Fruit fly (Drosophila melanogaster): ENCODE results near the gene CG2260.

Gene CG2260

DNA sequence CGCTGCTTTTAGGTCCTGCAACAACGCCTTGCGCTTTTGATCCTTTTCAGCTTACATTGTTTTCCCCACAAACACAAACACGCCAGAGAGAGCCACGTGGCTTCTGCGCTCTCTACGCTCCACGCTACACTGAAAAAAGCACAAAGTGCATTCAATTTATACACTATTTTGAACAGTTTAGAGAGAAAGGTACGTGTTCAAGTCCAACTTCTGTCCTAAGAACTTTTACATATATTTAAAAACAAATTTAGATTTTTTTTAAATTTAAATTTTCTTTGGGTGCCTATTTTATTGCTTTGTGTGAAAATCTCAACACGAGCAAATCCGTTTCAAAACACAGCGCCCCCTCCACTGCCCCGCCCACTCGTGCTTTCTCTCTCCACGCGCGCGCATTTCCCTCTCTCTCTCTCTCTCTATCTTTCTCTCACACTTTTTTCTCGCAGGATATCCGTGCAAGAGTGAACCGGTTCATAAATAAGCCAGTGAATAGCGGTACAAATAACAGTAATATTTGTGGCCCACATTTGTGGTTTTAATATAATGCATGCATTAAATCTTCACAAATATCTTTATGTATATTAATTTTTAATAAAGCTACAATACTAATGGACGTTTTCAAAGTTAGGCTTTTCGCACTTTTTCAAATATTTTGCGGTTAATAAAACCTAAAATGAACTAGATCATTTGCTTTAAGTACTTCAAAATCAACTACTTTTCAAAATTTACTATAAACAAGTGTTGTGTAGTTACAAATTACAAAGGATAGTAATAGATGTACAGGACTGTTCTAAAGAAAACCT, 20.7 kb downstream of the CG2260 start (continued):
- TF ChIP-seq CG12219 (GFP tag; optimal IDR thresholded peaks at IDR 0.05) = peak; percentile 69
- TF ChIP-seq CG7928 (GFP tag; optimal IDR thresholded peaks at IDR 0.05) = no peak
- peak; percentile 88 for TF ChIP-seq stc (GFP tag; IDR thresholded peaks at IDR 0.05)
- peak; percentile 67 for TF ChIP-seq chn (GFP tag; optimal IDR thresholded peaks at IDR 0.05)
- TF ChIP-seq eve (GFP tag; optimal IDR thresholded peaks at IDR 0.05) = no peak
- no peak for TF ChIP-seq da (GFP tag; optimal IDR thresholded peaks at IDR 0.05)
- TF ChIP-seq ase (GFP tag; IDR thresholded peaks at IDR 0.05) = peak; percentile 75
- TF ChIP-seq lab (GFP tag; optimal IDR thresholded peaks at IDR 0.05) = peak; percentile 95
- peak; percentile 84 for TF ChIP-seq Blimp-1 (GFP tag; optimal IDR thresholded peaks at IDR 0.05)
- TF ChIP-seq gsb-n (tag; optimal IDR thresholded peaks at IDR 0.05) = peak; percentile 69
- peak; percentile 82 for TF ChIP-seq Rx (GFP tag; IDR thresholded peaks at IDR 0.05)
- TF ChIP-seq ATbp (GFP tag; optimal IDR thresholded peaks at IDR 0.05) = peak; percentile 90
- TF ChIP-seq trh (GFP tag; optimal IDR thresholded peaks at IDR 0.05) = no peak
- peak; percentile 74 for TF ChIP-seq ttk (GFP tag; IDR thresholded peaks at IDR 0.05)
- no peak for TF ChIP-seq CG16779 (GFP tag; IDR thresholded peaks at IDR 0.05)
- no peak for TF ChIP-seq Hr39 (optimal IDR thresholded peaks at IDR 0.05)
- peak; percentile 81 for TF ChIP-seq CG30403 (GFP tag; optimal IDR thresholded peaks at IDR 0.05)
- peak; percentile 90 for TF ChIP-seq CG17359 (tag; optimal IDR thresholded peaks at IDR 0.05)
- peak; percentile 92 for TF ChIP-seq Ets65A (GFP tag)
- peak; percentile 69 for TF ChIP-seq CG18476 (GFP tag; optimal IDR thresholded peaks at IDR 0.05)
- TF ChIP-seq row (GFP tag; IDR thresholded peaks at IDR 0.05) = peak; percentile 92
- peak; percentile 83 for TF ChIP-seq az2 (GFP tag; optimal IDR thresholded peaks at IDR 0.05)
- peak; percentile 68 for TF ChIP-seq sim (GFP tag; IDR thresholded peaks at IDR 0.05)
- peak; percentile 79; the same call in 1 of the 2 replicates for TF ChIP-seq bowl (GFP tag; IDR thresholded peaks at IDR 0.05)
- peak; percentile 47 for TF ChIP-seq sug (tag; optimal IDR thresholded peaks at IDR 0.05)
- TF ChIP-seq CG6765 (GFP tag; optimal IDR thresholded peaks at IDR 0.05) = peak; percentile 70
- no peak for TF ChIP-seq CG3163 (GFP tag; optimal IDR thresholded peaks at IDR 0.05)
- peak; percentile 43 for TF ChIP-seq schlank (tag; optimal IDR thresholded peaks at IDR 0.05)
- TF ChIP-seq CG12236 (GFP tag; optimal IDR thresholded peaks at IDR 0.05) = no peak
- peak; percentile 85 for TF ChIP-seq E2f1 (GFP tag; IDR thresholded peaks at IDR 0.05)
- TF ChIP-seq odd (GFP tag; optimal IDR thresholded peaks at IDR 0.05) = peak; percentile 66
- TF ChIP-seq CG1647 (GFP tag; optimal IDR thresholded peaks at IDR 0.05) = peak; percentile 57
- no peak for TF ChIP-seq fu2 (GFP tag; optimal IDR thresholded peaks at IDR 0.05)
- peak; percentile 64 for TF ChIP-seq sens-2 (GFP tag; IDR thresholded peaks at IDR 0.05)
- peak; percentile 77 for TF ChIP-seq CoRest (tag; optimal IDR thresholded peaks at IDR 0.05)
- no peak for TF ChIP-seq Sry-δ (GFP tag; optimal IDR thresholded peaks at IDR 0.05)
- peak; percentile 26 for TF ChIP-seq CG18011 (GFP tag; optimal IDR thresholded peaks at IDR 0.05)
- TF ChIP-seq CG4820 (GFP tag; optimal IDR thresholded peaks at IDR 0.05) = peak; percentile 60
- TF ChIP-seq CG11560 (tag; IDR thresholded peaks at IDR 0.05) = peak; percentile 71
- TF ChIP-seq GATAe (GFP tag; conservative IDR thresholded peaks at IDR 0.05) = peak; percentile 21; the same call in 1 of the 2 replicates
- peak; percentile 87 for TF ChIP-seq CG15269 (tag; optimal IDR thresholded peaks at IDR 0.05)
- TF ChIP-seq CG10366 (GFP tag; IDR thresholded peaks at IDR 0.05) = peak; percentile 82
- TF ChIP-seq cas (GFP tag; IDR thresholded peaks at IDR 0.05) = 0 out of 2 replicates have a peak, but pooled peaks have one; percentile 45
- peak; percentile 84 for TF ChIP-seq CG34422 (GFP tag; IDR thresholded peaks at IDR 0.05)
- peak; percentile 19 for TF ChIP-seq NC2β (GFP tag; optimal IDR thresholded peaks at IDR 0.05)
- TF ChIP-seq en (GFP tag; optimal IDR thresholded peaks at IDR 0.05) = no peak
- TF ChIP-seq CG32772 (GFP tag; IDR thresholded peaks at IDR 0.05) = peak; percentile 87
- peak; percentile 95 for TF ChIP-seq ewg (GFP tag; optimal IDR thresholded peaks at IDR 0.05)
- TF ChIP-seq Hmr (GFP tag; optimal IDR thresholded peaks at IDR 0.05) = peak; percentile 92
- TF ChIP-seq CG17328 (GFP tag; IDR thresholded peaks at IDR 0.05) = peak; percentile 88
- TF ChIP-seq Poxn (GFP tag; IDR thresholded peaks at IDR 0.05) = peak; percentile 52

All from whole organism, embryonic.